Fruit fly (Drosophila melanogaster) whole organism, embryonic: ENCODE measurements around the gene CG31948.

ENCODE experiments used
- Ada2b ChIP-seq: fragments of 200-800 bp; sonication (Bioruptor generic); IDR thresholded peaks from 2 replicates; pipeline ENCODE4 v1.3.6; 2022; ENCODE audit warnings: missing biosample characterization, missing genetic modification characterization
- B-H2 ChIP-seq: fragments of 200-800 bp; sonication (Bioruptor generic); optimal IDR thresholded peaks from 2 replicates; lab custom pipeline; 2018; ENCODE audit warnings: missing biosample characterization, mild to moderate bottlenecking, missing genetic modification characterization
- Blimp-1 ChIP-seq: fragments of 200-800 bp; sonication (Bioruptor generic); optimal IDR thresholded peaks from 3 replicates; lab custom pipeline; 2018; ENCODE audit warnings: missing biosample characterization, missing genetic modification characterization, mild to moderate bottlenecking, moderate library complexity, missing genetic modification reagents
- CG12744 ChIP-seq: fragments of 200-800 bp; sonication (Bioruptor generic); optimal IDR thresholded peaks from 2 replicates; lab custom pipeline; 2016; ENCODE audit warnings: missing biosample characterization, missing genetic modification characterization
- CG12769 ChIP-seq: fragments of 200-800 bp; sonication (Bioruptor generic); optimal IDR thresholded peaks from 2 replicates; lab custom pipeline; 2019; ENCODE audit warnings: missing biosample characterization, mild to moderate bottlenecking, missing genetic modification characterization, moderate library complexity
- CG13287 ChIP-seq: fragments of 200-800 bp; sonication (Bioruptor generic); IDR thresholded peaks from 2 replicates; pipeline ENCODE4 v1.3.6; 2022; ENCODE audit warnings: missing biosample characterization, missing genetic modification characterization; ENCODE audit not compliant: partially characterized antibody
- CG13894 ChIP-seq: fragments of 200-800 bp; sonication (Bioruptor generic); optimal IDR thresholded peaks from 3 replicates; lab custom pipeline; 2018; ENCODE audit warnings: missing biosample characterization, mild to moderate bottlenecking, missing genetic modification characterization, moderate library complexity
- CG15514 ChIP-seq: fragments of 200-800 bp; sonication (Bioruptor generic); optimal IDR thresholded peaks from 3 replicates; lab custom pipeline; 2017; ENCODE audit warnings: missing biosample characterization, missing genetic modification characterization, mild to moderate bottlenecking, moderate library complexity, missing genetic modification reagents
- CG1647 ChIP-seq: fragments of 200-800 bp; sonication (Bioruptor generic); optimal IDR thresholded peaks from 3 replicates; lab custom pipeline; 2016; ENCODE audit warnings: missing biosample characterization, missing genetic modification characterization
- CG18599 ChIP-seq: fragments of 200-800 bp; sonication (Bioruptor generic); optimal IDR thresholded peaks from 3 replicates; lab custom pipeline; 2017; ENCODE audit warnings: missing biosample characterization, missing genetic modification characterization, mild to moderate bottlenecking, moderate library complexity, missing genetic modification reagents
- CG2678 ChIP-seq: fragments of 200-800 bp; sonication (Bioruptor generic); optimal IDR thresholded peaks from 3 replicates; lab custom pipeline; 2019; ENCODE audit warnings: missing biosample characterization, mild to moderate bottlenecking, missing genetic modification characterization, moderate library complexity
- CG3847 ChIP-seq: fragments of 200-800 bp; sonication (Bioruptor generic); IDR thresholded peaks from 2 replicates; pipeline ENCODE4 v1.3.6; 2022; ENCODE audit warnings: missing biosample characterization, missing genetic modification characterization
- CG3995 ChIP-seq: fragments of 200-800 bp; sonication (Bioruptor generic); optimal IDR thresholded peaks from 3 replicates; lab custom pipeline; 2016; ENCODE audit warnings: missing biosample characterization, missing genetic modification characterization
- CG4360 ChIP-seq: fragments of 200-800 bp; sonication (Bioruptor generic); IDR thresholded peaks from 2 replicates; pipeline ENCODE4 v1.3.6; 2022; ENCODE audit warnings: missing biosample characterization, missing genetic modification characterization
- CG6254 ChIP-seq: fragments of 200-800 bp; sonication (Bioruptor generic); optimal IDR thresholded peaks from 3 replicates; lab custom pipeline; 2017; ENCODE audit warnings: mild to moderate bottlenecking, missing biosample characterization, missing genetic modification reagents, missing genetic modification characterization
- CG6689 ChIP-seq: fragments of 200-800 bp; sonication (Bioruptor generic); IDR thresholded peaks from 2 replicates; pipeline ENCODE4 v1.3.6; 2022; ENCODE audit warnings: missing biosample characterization, missing genetic modification characterization
- CG7357 ChIP-seq: fragments of 200-800 bp; sonication (Bioruptor generic); IDR thresholded peaks from 3 replicates; pipeline ENCODE4 v1.3.6; 2022; ENCODE audit warnings: missing biosample characterization, missing genetic modification characterization
- CG7987 ChIP-seq: fragments of 200-800 bp; sonication (Bioruptor generic); optimal IDR thresholded peaks from 2 replicates; lab custom pipeline; 2018; ENCODE audit warnings: missing biosample characterization, mild to moderate bottlenecking, missing genetic modification characterization, moderate library complexity
- CG9817 ChIP-seq: fragments of 200-800 bp; sonication (Bioruptor generic); optimal IDR thresholded peaks from 2 replicates; lab custom pipeline; 2018; ENCODE audit warnings: missing biosample characterization, mild to moderate bottlenecking, missing genetic modification characterization, moderate library complexity
- Dbx ChIP-seq: fragments of 200-800 bp; sonication (Bioruptor generic); IDR thresholded peaks from 3 replicates; pipeline ENCODE4 v1.3.6; 2022; ENCODE audit warnings: missing biosample characterization, missing genetic modification characterization
- Dll ChIP-seq: fragments of 200-800 bp; sonication (Bioruptor generic); IDR thresholded peaks from 4 replicates; pipeline ENCODE4 v1.3.6; 2022; ENCODE audit warnings: missing biosample characterization, missing genetic modification characterization; ENCODE audit not compliant: partially characterized antibody
- E2f1 ChIP-seq: fragments of 200-800 bp; sonication (Bioruptor generic); IDR thresholded peaks from 2 replicates; pipeline ENCODE4 v1.3.6; 2022; ENCODE audit warnings: missing biosample characterization, missing genetic modification characterization
- HLH3B ChIP-seq: fragments of 200-800 bp; sonication (Bioruptor generic); IDR thresholded peaks from 2 replicates; pipeline ENCODE4 v1.3.6; 2022; ENCODE audit warnings: missing biosample characterization, missing genetic modification characterization
- Lpt ChIP-seq: fragments of >200 bp; optimal IDR thresholded peaks from 2 replicates; lab custom pipeline; 2018; ENCODE audit warnings: missing biosample characterization, missing genetic modification characterization
- Meics ChIP-seq: fragments of 200-800 bp; sonication (Bioruptor generic); optimal IDR thresholded peaks from 2 replicates; lab custom pipeline; 2017; ENCODE audit warnings: missing biosample characterization, mild to moderate bottlenecking, missing genetic modification characterization
- NFAT ChIP-seq: fragments of 200-800 bp; sonication (Bioruptor generic); IDR thresholded peaks from 2 replicates; pipeline ENCODE4 v1.3.6; 2022; ENCODE audit warnings: missing biosample characterization, missing genetic modification characterization
- Nf-YA ChIP-seq: fragments of 200-800 bp; sonication (Bioruptor generic); IDR thresholded peaks from 2 replicates; pipeline ENCODE4 v1.3.6; 2022; ENCODE audit warnings: missing biosample characterization, missing genetic modification characterization
- Pdp1 ChIP-seq, 2 experiments: fragments of 200-800 bp; sonication (Bioruptor generic); optimal IDR thresholded peaks; 3 replicates each; lab custom pipeline; 2016; ENCODE audit warnings: missing biosample characterization in 2 of 2, missing genetic modification characterization in 2 of 2, mild to moderate bottlenecking in 1 of 2, moderate library complexity in 1 of 2
- Scr ChIP-seq: fragments of 200-800 bp; sonication (Bioruptor generic); IDR thresholded peaks from 2 replicates; pipeline ENCODE4 v1.3.6; 2022; ENCODE audit warnings: missing biosample characterization, missing genetic modification characterization; ENCODE audit not compliant: partially characterized antibody
- Six4 ChIP-seq: fragments of 200-800 bp; sonication (Bioruptor generic); optimal IDR thresholded peaks from 2 replicates; lab custom pipeline; 2016; ENCODE audit warnings: missing biosample characterization, missing genetic modification characterization
- Taf1 ChIP-seq: fragments of 200-800 bp; sonication (Bioruptor generic); IDR thresholded peaks from 2 replicates; pipeline ENCODE4 v1.3.6; 2022; ENCODE audit warnings: missing biosample characterization, missing genetic modification characterization
- Xbp1 ChIP-seq: fragments of 200-800 bp; sonication (Bioruptor generic); optimal IDR thresholded peaks from 3 replicates; lab custom pipeline; 2016; ENCODE audit warnings: missing biosample characterization, mild to moderate bottlenecking, missing genetic modification characterization
- Xrp1 ChIP-seq: fragments of 200-800 bp; sonication (Bioruptor generic); IDR thresholded peaks from 2 replicates; pipeline ENCODE4 v1.3.6; 2022; ENCODE audit warnings: missing biosample characterization, missing genetic modification characterization
- al ChIP-seq: fragments of 200-800 bp; sonication (Bioruptor generic); IDR thresholded peaks from 2 replicates; pipeline ENCODE4 v1.3.6; 2022; ENCODE audit warnings: missing biosample characterization, missing genetic modification characterization
- ap ChIP-seq: fragments of 200-800 bp; sonication (Bioruptor generic); IDR thresholded peaks from 2 replicates; pipeline ENCODE4 v1.3.6; 2022; ENCODE audit warnings: missing biosample characterization, missing genetic modification characterization
- bbx ChIP-seq: fragments of 200-800 bp; sonication (Bioruptor generic); IDR thresholded peaks from 2 replicates; pipeline ENCODE4 v1.3.6; 2022; ENCODE audit warnings: missing biosample characterization, missing genetic modification characterization; ENCODE audit not compliant: partially characterized antibody
- btn ChIP-seq: fragments of 200-800 bp; sonication (Bioruptor generic); optimal IDR thresholded peaks from 2 replicates; lab custom pipeline; 2016; ENCODE audit warnings: missing biosample characterization, missing genetic modification characterization
- dan ChIP-seq: fragments of 200-800 bp; sonication (Bioruptor generic); IDR thresholded peaks from 2 replicates; pipeline ENCODE4 v1.3.6; 2022; ENCODE audit warnings: missing biosample characterization, missing genetic modification characterization
- gce ChIP-seq: fragments of 200-800 bp; sonication (Bioruptor generic); IDR thresholded peaks from 3 replicates; pipeline ENCODE4 v1.3.6; 2022; ENCODE audit warnings: missing biosample characterization, missing genetic modification characterization
- gcm2 ChIP-seq: fragments of 200-800 bp; sonication (Bioruptor generic); optimal IDR thresholded peaks from 2 replicates; lab custom pipeline; 2016; ENCODE audit warnings: missing biosample characterization, missing genetic modification characterization
- hbn ChIP-seq: fragments of 200-800 bp; sonication (Bioruptor generic); IDR thresholded peaks from 2 replicates; pipeline ENCODE4 v1.3.6; 2022; ENCODE audit warnings: missing biosample characterization, missing genetic modification characterization; ENCODE audit not compliant: partially characterized antibody
- jumu ChIP-seq: fragments of 200-800 bp; sonication (Bioruptor generic); optimal IDR thresholded peaks from 3 replicates; lab custom pipeline; 2016; ENCODE audit warnings: missing biosample characterization, missing genetic modification characterization
- maf-S ChIP-seq: fragments of 200-800 bp; sonication (Bioruptor generic); optimal IDR thresholded peaks from 2 replicates; lab custom pipeline; 2016; ENCODE audit warnings: missing biosample characterization, missing genetic modification characterization
- mld ChIP-seq: fragments of 200-800 bp; sonication (Bioruptor generic); IDR thresholded peaks from 3 replicates; pipeline ENCODE4 v1.3.6; 2022; ENCODE audit warnings: missing biosample characterization, missing genetic modification characterization; ENCODE audit not compliant: partially characterized antibody
- pum ChIP-seq: fragments of 200-800 bp; sonication (Bioruptor generic); optimal IDR thresholded peaks from 2 replicates; lab custom pipeline; 2016; ENCODE audit warnings: missing biosample characterization, missing genetic modification characterization
- ranshi ChIP-seq: fragments of 200-800 bp; sonication (Bioruptor generic); IDR thresholded peaks from 2 replicates; pipeline ENCODE4 v1.3.6; 2022; ENCODE audit warnings: missing biosample characterization, missing genetic modification characterization
- rib ChIP-seq: fragments of 200-800 bp; sonication (Bioruptor generic); IDR thresholded peaks from 2 replicates; pipeline ENCODE4 v1.3.6; 2022; ENCODE audit warnings: missing biosample characterization, missing genetic modification characterization
- sens ChIP-seq: fragments of 200-800 bp; sonication (Bioruptor generic); peaks from one replicate; lab custom pipeline; 2016; ENCODE audit warnings: missing biosample characterization, missing genetic modification characterization
- slou ChIP-seq: fragments of 200-800 bp; sonication (Bioruptor generic); optimal IDR thresholded peaks from 3 replicates; lab custom pipeline; 2016; ENCODE audit warnings: missing biosample characterization, missing genetic modification characterization
- sob ChIP-seq: fragments of 200-800 bp; sonication (Bioruptor generic); IDR thresholded peaks from 2 replicates; pipeline ENCODE4 v1.3.6; 2022; ENCODE audit warnings: missing biosample characterization, missing genetic modification characterization
- stc ChIP-seq: fragments of 200-800 bp; sonication (Bioruptor generic); IDR thresholded peaks from 2 replicates; pipeline ENCODE4 v1.3.6; 2022; ENCODE audit warnings: missing biosample characterization, missing genetic modification characterization

The CG31948 gene

dm6 chr2L:2380805-2381204 lies 35.7 kb downstream of the CG31948 start, which contains the start of gene Eogt (continued):
- peak; percentile 65 for TF ChIP-seq CG1647
- peak; percentile 82 to 85 for TF ChIP-seq Pdp1 (GFP tag; optimal IDR thresholded peaks at IDR 0.05; lab: Kevin White, UChicago)
- TF ChIP-seq CG4360 (GFP tag; lab: Robert Waterston, UW): peak; percentile 75
- peak; percentile 97 for TF ChIP-seq stc (GFP tag; lab: Robert Waterston, UW)
- peak; percentile 96 for TF ChIP-seq sob (GFP tag; lab: Robert Waterston, UW)
- TF ChIP-seq CG9817 (tag; lab: Kevin White, UChicago): peak; percentile 93
- TF ChIP-seq CG6689 (GFP tag; lab: Robert Waterston, UW): peak; percentile 97
- peak; percentile 92 for TF ChIP-seq al (GFP tag; lab: Robert Waterston, UW)
- peak; percentile 90 for TF ChIP-seq CG7357 (GFP tag; lab: Robert Waterston, UW)
- peak; percentile 75 for TF ChIP-seq pum (GFP tag; lab: Kevin White, UChicago)
- peak; percentile 89 for TF ChIP-seq dan (GFP tag; lab: Robert Waterston, UW)
- peak; percentile 96 for TF ChIP-seq HLH3B
- no peak for TF ChIP-seq Dll (GFP tag; lab: Robert Waterston, UW)
- peak; percentile 97 for TF ChIP-seq sens (GFP tag; lab: Kevin White, UChicago)
- TF ChIP-seq CG13287 (GFP tag; lab: Robert Waterston, UW): peak; percentile 52; the same call in 1 of the 2 replicates
- TF ChIP-seq rib (GFP tag; lab: Robert Waterston, UW): peak; percentile 95
- peak; percentile 92 for TF ChIP-seq CG2678 (tag; lab: Kevin White, UChicago)
- peak; percentile 95 for TF ChIP-seq CG3847 (GFP tag; lab: Robert Waterston, UW)
- peak; percentile 68 for TF ChIP-seq CG12744
- peak; percentile 98 for TF ChIP-seq E2f1 (GFP tag; lab: Robert Waterston, UW)
- TF ChIP-seq ranshi (GFP tag; lab: Robert Waterston, UW): peak; percentile 97
- TF ChIP-seq Nf-YA: peak; percentile 94
- TF ChIP-seq Xbp1 (GFP tag; lab: Kevin White, UChicago): peak; percentile 94
- TF ChIP-seq jumu (GFP tag; lab: Kevin White, UChicago): peak; percentile 53
- peak; percentile 95 for TF ChIP-seq NFAT
- peak; percentile 78 for TF ChIP-seq CG6254
- TF ChIP-seq Ada2b: peak; percentile 95
- TF ChIP-seq btn (GFP tag; lab: Kevin White, UChicago): no peak
- peak; percentile 50 for TF ChIP-seq CG7987
- TF ChIP-seq Six4 (GFP tag; lab: Kevin White, UChicago): peak; percentile 79
- TF ChIP-seq Blimp-1 (GFP tag; lab: Kevin White, UChicago): peak; percentile 82
- no peak for TF ChIP-seq Lpt (GFP tag; lab: Kevin White, UChicago)
- TF ChIP-seq bbx: no peak
- no peak for TF ChIP-seq mld
- TF ChIP-seq CG3995 (GFP tag; lab: Kevin White, UChicago): peak; percentile 26
- peak; percentile 85 for TF ChIP-seq CG13894
- TF ChIP-seq Xrp1 (GFP tag; lab: Robert Waterston, UW): peak; percentile 98
- TF ChIP-seq Taf1 (GFP tag; lab: Robert Waterston, UW): peak; percentile 89
- peak; percentile 79 for TF ChIP-seq gcm2 (GFP tag; lab: Kevin White, UChicago)
- no peak for TF ChIP-seq hbn (GFP tag; lab: Robert Waterston, UW)
- peak; percentile 97 for TF ChIP-seq CG12769 (tag; lab: Kevin White, UChicago)
- TF ChIP-seq Meics (GFP tag; lab: Kevin White, UChicago): peak; percentile 87
- TF ChIP-seq slou: peak; percentile 76
- peak; percentile 77 for TF ChIP-seq B-H2 (GFP tag; lab: Kevin White, UChicago)
- peak; percentile 77 for TF ChIP-seq CG15514 (GFP tag; lab: Kevin White, UChicago)
- TF ChIP-seq gce (GFP tag; lab: Robert Waterston, UW): peak; percentile 95
- peak; percentile 96 for TF ChIP-seq ap (GFP tag; lab: Robert Waterston, UW)
- peak; percentile 34; the same call in 1 of the 2 replicates for TF ChIP-seq Scr (GFP tag; lab: Robert Waterston, UW)
- peak; percentile 71 for TF ChIP-seq maf-S (GFP tag; lab: Kevin White, UChicago)
- TF ChIP-seq Dbx (GFP tag; lab: Robert Waterston, UW): peak; percentile 95
- peak; percentile 86 for TF ChIP-seq CG18599 (GFP tag; lab: Kevin White, UChicago)
